Fruit fly (Drosophila melanogaster) whole organism, pupa: ENCODE measurements around the gene SP.

Experiments used
- CG10348 ChIP-seq: fragments of 200-800 bp; sonication (Bioruptor generic); IDR thresholded peaks from 2 replicates; pipeline ENCODE4 v1.3.6; 2022; ENCODE audit warnings: missing biosample characterization, missing genetic modification characterization
- CG12605 ChIP-seq: fragments of 200-800 bp; sonication (Bioruptor generic); IDR thresholded peaks from 2 replicates; pipeline ENCODE4 v1.3.6; 2022; ENCODE audit warnings: missing biosample characterization, missing genetic modification characterization
- CG13204 ChIP-seq: fragments of 200-800 bp; sonication (Bioruptor generic); optimal IDR thresholded peaks from 2 replicates; lab custom pipeline; 2018; ENCODE audit warnings: missing biosample characterization, mild to moderate bottlenecking, missing genetic modification characterization, moderate library complexity
- CG14655 ChIP-seq: fragments of 200-800 bp; sonication (Bioruptor generic); optimal IDR thresholded peaks from 3 replicates; lab custom pipeline; 2017; ENCODE audit warnings: mild to moderate bottlenecking, missing biosample characterization, missing genetic modification reagents, missing genetic modification characterization
- CG15710 ChIP-seq: fragments of 200-800 bp; sonication (Bioruptor generic); optimal IDR thresholded peaks from 2 replicates; lab custom pipeline; 2018; ENCODE audit warnings: missing biosample characterization, mild to moderate bottlenecking, missing genetic modification characterization, moderate library complexity
- CG17806 ChIP-seq: fragments of 200-800 bp; sonication (Bioruptor generic); optimal IDR thresholded peaks from 2 replicates; lab custom pipeline; 2018; ENCODE audit warnings: missing biosample characterization, mild to moderate bottlenecking, missing genetic modification characterization, moderate library complexity
- CG32121 ChIP-seq: fragments of 200-800 bp; sonication (Bioruptor generic); IDR thresholded peaks from 2 replicates; pipeline ENCODE4 v1.3.6; 2022; ENCODE audit warnings: missing biosample characterization, missing genetic modification characterization
- CG34367 ChIP-seq: fragments of 200-800 bp; sonication (Bioruptor generic); optimal IDR thresholded peaks from 2 replicates; lab custom pipeline; 2018; ENCODE audit warnings: missing biosample characterization, mild to moderate bottlenecking, missing genetic modification characterization
- CG4496 ChIP-seq: fragments of 200-800 bp; sonication (Bioruptor generic); IDR thresholded peaks from 3 replicates; pipeline ENCODE4 v1.3.6; 2022; ENCODE audit warnings: missing biosample characterization, missing genetic modification characterization
- CG8159 ChIP-seq: fragments of 200-800 bp; sonication (Bioruptor generic); optimal IDR thresholded peaks from 3 replicates; lab custom pipeline; 2018; ENCODE audit warnings: missing biosample characterization, mild to moderate bottlenecking, missing genetic modification characterization, moderate library complexity
- CG8301 ChIP-seq: fragments of 200-800 bp; sonication (Bioruptor generic); optimal IDR thresholded peaks from 2 replicates; lab custom pipeline; 2018; ENCODE audit warnings: missing biosample characterization, mild to moderate bottlenecking, missing genetic modification characterization
- CG9948 ChIP-seq: fragments of 200-800 bp; sonication (Bioruptor generic); optimal IDR thresholded peaks from 2 replicates; lab custom pipeline; 2018; ENCODE audit warnings: missing biosample characterization, mild to moderate bottlenecking, missing genetic modification characterization, moderate library complexity
- D1 ChIP-seq: fragments of 200-800 bp; sonication (Bioruptor generic); optimal IDR thresholded peaks from 2 replicates; lab custom pipeline; 2018; ENCODE audit warnings: missing biosample characterization, mild to moderate bottlenecking, missing genetic modification characterization, moderate library complexity
- EcR ChIP-seq: fragments of 200-800 bp; sonication (Bioruptor generic); optimal IDR thresholded peaks from 3 replicates; lab custom pipeline; 2019; ENCODE audit warnings: missing biosample characterization, missing genetic modification characterization, mild to moderate bottlenecking, moderate library complexity, missing genetic modification reagents
- Ets98B ChIP-seq: fragments of 200-800 bp; sonication (Bioruptor generic); IDR thresholded peaks from 2 replicates; pipeline ENCODE4 v1.3.6; 2022; ENCODE audit warnings: missing biosample characterization, missing genetic modification characterization
- Pif1A ChIP-seq: fragments of 200-800 bp; sonication (Bioruptor generic); optimal IDR thresholded peaks from 3 replicates; lab custom pipeline; 2016; ENCODE audit warnings: missing biosample characterization, missing genetic modification characterization
- Pif1B ChIP-seq: fragments of 200-800 bp; sonication (Bioruptor generic); optimal IDR thresholded peaks from 3 replicates; lab custom pipeline; 2016; ENCODE audit warnings: missing biosample characterization, missing genetic modification characterization
- Snoo ChIP-seq: fragments of 200-800 bp; sonication (Bioruptor generic); optimal IDR thresholded peaks from 3 replicates; lab custom pipeline; 2017; ENCODE audit warnings: missing biosample characterization, mild to moderate bottlenecking, missing genetic modification characterization, inconsistent platforms
- fd96Ca ChIP-seq: fragments of 200-800 bp; sonication (Bioruptor generic); IDR thresholded peaks from 3 replicates; pipeline ENCODE4 v1.3.6; 2022; ENCODE audit warnings: missing biosample characterization, missing genetic modification characterization
- gl ChIP-seq: fragments of 200-800 bp; sonication (Bioruptor generic); optimal IDR thresholded peaks from 2 replicates; lab custom pipeline; 2018; ENCODE audit warnings: missing biosample characterization, mild to moderate bottlenecking, missing genetic modification characterization
- rn ChIP-seq: fragments of 200-800 bp; sonication (Bioruptor generic); IDR thresholded peaks from 2 replicates; pipeline ENCODE4 v1.3.6; 2022; ENCODE audit warnings: missing biosample characterization, missing genetic modification characterization

SP gene

DNA sequence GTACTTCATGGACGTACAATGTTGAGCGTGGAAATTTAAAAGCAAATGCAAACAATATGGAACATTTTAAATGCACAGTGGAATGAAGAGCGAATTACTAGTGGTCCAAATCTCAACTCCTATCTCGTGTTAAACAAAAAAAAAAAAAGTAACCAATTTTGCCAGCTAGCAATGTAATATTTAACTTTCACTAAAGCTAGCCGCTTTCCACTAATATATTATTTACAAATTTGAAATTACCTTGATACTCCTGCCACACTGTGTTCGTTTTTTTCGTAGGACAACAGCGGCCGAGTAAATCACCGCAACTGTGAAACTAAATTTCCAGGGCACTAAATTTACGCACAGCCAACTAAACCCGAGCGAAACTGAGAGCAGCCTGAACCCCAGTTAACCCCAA is 33.5 kb upstream of the SP start:
- TF ChIP-seq Pif1A (GFP tag; lab: Kevin White, UChicago) (peak; percentile 24), CG8159 (tag; lab: Kevin White, UChicago) (peak; percentile 27), Pif1B (no peak), Snoo (tag; lab: Kevin White, UChicago) (no peak), CG9948 (tag; lab: Kevin White, UChicago) (peak; percentile 10), CG17806 (tag; lab: Kevin White, UChicago) (peak; percentile 10)

DNA sequence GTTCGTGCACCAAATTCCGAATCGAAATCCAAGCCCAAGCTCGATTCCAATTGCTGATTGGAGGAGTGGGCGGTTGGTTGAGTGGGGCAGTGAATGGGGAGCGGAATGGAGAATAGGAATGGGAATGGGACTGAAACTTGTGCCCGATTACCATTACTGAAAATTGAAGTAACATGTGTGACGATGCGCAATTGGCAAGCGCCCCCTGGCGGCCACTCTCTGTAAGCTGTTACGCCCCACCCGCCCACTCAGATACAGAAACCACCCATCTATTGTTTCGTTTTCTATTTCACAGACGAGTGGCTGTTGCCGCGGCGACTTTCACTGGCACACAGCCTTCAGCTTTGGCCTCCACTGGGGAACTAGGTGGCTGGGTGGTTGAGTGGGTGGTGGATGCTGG is 30.2 kb upstream of the SP start:
- TF ChIP-seq CG8301 (no peak), CG17806 (tag; lab: Kevin White, UChicago) (no peak), CG12605 (GFP tag; lab: Robert Waterston, UW) (no peak), CG32121 (GFP tag; lab: Robert Waterston, UW) (no peak), CG9948 (tag; lab: Kevin White, UChicago) (no peak), CG15710 (no peak), CG13204 (no peak), EcR (GFP tag; lab: Kevin White, UChicago) (no peak)

DNA sequence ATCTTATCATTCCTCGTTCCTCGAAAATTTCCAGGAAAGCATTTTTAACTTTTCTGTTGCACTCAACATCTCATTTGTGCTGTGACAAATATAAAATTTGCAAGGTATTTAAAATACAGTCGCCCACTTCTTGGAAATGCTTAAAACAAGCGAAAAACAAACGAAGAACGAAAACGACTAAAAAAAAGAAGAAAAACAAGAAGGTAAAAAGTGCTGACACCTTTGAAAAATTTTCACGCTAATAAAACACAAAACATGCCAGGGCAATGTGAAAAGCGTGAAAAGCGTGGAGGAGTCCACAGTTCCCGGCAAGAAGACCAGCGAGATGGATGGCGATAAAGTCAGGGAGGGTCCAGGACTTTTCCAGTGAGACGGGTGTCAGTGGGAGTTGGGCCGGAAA is 19.4 kb upstream of the SP start:
- TF ChIP-seq CG13204 (no peak), EcR (GFP tag; lab: Kevin White, UChicago) (no peak), CG12605 (GFP tag; lab: Robert Waterston, UW) (no peak), Snoo (tag; lab: Kevin White, UChicago) (no peak), CG17806 (tag; lab: Kevin White, UChicago) (no peak), Pif1A (GFP tag; lab: Kevin White, UChicago) (no peak), CG9948 (tag; lab: Kevin White, UChicago) (no peak), CG10348 (GFP tag; lab: Robert Waterston, UW) (no peak), CG8301 (no peak)

DNA sequence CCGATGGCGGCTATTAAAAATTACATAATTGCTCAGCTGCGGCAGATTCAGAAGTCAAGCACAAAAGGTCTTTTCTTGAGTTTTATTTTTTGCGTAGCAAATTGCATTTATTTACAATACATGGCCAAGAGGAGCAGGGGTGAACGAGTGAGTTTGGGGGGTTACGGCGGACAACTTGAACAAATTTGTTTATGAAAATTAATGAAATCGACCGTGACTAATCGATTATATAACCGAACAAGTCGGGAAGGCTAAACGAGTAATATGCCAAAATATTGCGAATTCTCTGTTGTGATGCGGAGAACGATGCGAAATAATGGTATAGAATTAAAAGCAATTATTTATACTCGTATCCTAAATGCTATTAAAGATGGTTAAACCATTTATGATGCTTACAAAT is 17.1 kb upstream of the SP start:
- TF ChIP-seq CG8301 (no peak), fd96Ca (GFP tag; lab: Robert Waterston, UW) (no peak), Ets98B (GFP tag; lab: Robert Waterston, UW) (no peak), CG15710 (no peak), D1 (tag; lab: Kevin White, UChicago) (no peak), CG12605 (GFP tag; lab: Robert Waterston, UW) (no peak), CG32121 (GFP tag; lab: Robert Waterston, UW) (no peak), CG9948 (tag; lab: Kevin White, UChicago) (no peak), CG10348 (GFP tag; lab: Robert Waterston, UW) (no peak), rn (GFP tag; lab: Robert Waterston, UW) (no peak), CG14655 (GFP tag; lab: Kevin White, UChicago) (no peak), CG34367 (tag; lab: Kevin White, UChicago) (no peak), CG4496 (GFP tag; lab: Robert Waterston, UW) (no peak)

DNA sequence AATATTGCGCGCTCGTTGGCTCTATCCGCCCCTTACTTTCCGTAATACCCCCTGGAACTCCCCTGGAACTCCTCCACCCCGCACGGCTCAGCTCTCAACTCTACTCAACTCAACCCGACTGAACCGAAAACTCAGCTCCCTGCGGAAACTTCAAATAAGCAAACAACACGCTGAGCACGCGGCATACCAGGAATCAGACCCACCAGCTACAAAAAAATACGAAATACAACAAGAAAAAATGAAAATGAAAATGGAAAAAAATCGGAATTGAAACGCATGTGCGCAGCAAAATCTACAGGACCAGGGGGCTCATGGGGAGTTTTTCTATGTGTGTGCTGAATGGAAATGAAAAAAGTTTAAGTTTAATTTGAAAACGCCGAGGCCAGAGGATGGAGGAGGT is 14.8 kb upstream of the SP start:
- TF ChIP-seq gl (tag; lab: Kevin White, UChicago) = no peak
- no peak for TF ChIP-seq CG15710
- TF ChIP-seq CG4496 (GFP tag; lab: Robert Waterston, UW) = no peak
- no peak for TF ChIP-seq fd96Ca (GFP tag; lab: Robert Waterston, UW)
- TF ChIP-seq CG8159 (tag; lab: Kevin White, UChicago) = no peak
- TF ChIP-seq Ets98B (GFP tag; lab: Robert Waterston, UW) = no peak
- no peak for TF ChIP-seq rn (GFP tag; lab: Robert Waterston, UW)
- no peak for TF ChIP-seq CG8301
- TF ChIP-seq Pif1B = no peak
- TF ChIP-seq CG34367 (tag; lab: Kevin White, UChicago) = no peak
- no peak for TF ChIP-seq CG10348 (GFP tag; lab: Robert Waterston, UW)
- TF ChIP-seq CG9948 (tag; lab: Kevin White, UChicago) = no peak
- no peak for TF ChIP-seq CG17806 (tag; lab: Kevin White, UChicago)
- TF ChIP-seq, all 21 proteins: peak for 0

DNA sequence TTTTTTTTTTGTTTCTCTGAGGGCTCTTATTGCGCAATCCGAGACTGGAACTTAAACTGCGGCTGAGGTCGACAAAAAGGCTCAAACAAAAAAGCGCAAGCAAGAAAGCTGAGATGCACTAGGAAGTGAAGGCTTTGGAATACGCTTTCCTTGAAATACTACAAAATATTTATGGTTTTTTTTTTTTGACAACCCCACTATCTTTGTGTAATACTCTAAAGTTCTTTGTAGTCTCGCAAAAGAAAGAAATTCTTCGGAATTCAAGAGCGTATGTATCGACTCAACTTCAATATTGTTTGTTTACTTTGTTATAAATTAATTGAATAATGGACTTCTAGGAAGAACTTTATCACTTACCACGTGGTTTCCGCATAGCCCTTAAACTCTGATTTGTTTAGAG is 13.3 kb upstream of the SP start:
- TF ChIP-seq CG34367 (tag; lab: Kevin White, UChicago) (peak; percentile 36), CG12605 (GFP tag; lab: Robert Waterston, UW) (no peak), Snoo (tag; lab: Kevin White, UChicago) (no peak), CG13204 (no peak), CG15710 (peak; percentile 68), CG32121 (GFP tag; lab: Robert Waterston, UW) (no peak), CG4496 (GFP tag; lab: Robert Waterston, UW) (no peak), CG8301 (no peak), fd96Ca (GFP tag; lab: Robert Waterston, UW) (no peak), Pif1B (peak; percentile 42), CG10348 (GFP tag; lab: Robert Waterston, UW) (no peak), Pif1A (GFP tag; lab: Kevin White, UChicago) (no peak), Ets98B (GFP tag; lab: Robert Waterston, UW) (no peak), rn (GFP tag; lab: Robert Waterston, UW) (no peak), EcR (GFP tag; lab: Kevin White, UChicago) (peak; percentile 61), CG8159 (tag; lab: Kevin White, UChicago) (peak; percentile 3), gl (tag; lab: Kevin White, UChicago) (no peak), CG17806 (tag; lab: Kevin White, UChicago) (peak; percentile 38), CG9948 (tag; lab: Kevin White, UChicago) (peak; percentile 56), CG14655 (GFP tag; lab: Kevin White, UChicago) (peak; percentile 18), D1 (tag; lab: Kevin White, UChicago) (no peak)
